Fruit fly (Drosophila melanogaster): ENCODE measurements around the gene CG44774.
A peak's percentile ranks its signal among the peaks of the same experiment; 100 is the strongest.

Gene CG44774

DNA sequence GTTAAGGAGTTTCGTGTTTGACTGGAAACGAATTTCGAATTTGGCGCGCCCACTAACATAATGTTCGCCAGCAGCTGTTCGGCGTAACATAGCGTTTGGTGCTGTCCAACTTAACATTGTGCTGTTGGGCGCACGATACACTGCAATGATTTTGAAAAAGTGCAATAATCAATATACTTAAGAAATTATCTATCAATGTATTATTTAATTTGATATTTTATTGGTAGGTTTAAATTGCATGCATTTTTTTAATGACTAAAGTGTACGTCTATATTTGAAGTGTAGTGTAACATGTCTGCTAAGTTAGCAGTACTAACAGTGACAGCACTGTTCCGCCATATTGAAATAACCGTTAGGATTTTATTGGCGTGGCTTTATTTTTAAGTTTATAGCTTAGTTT is 31.3 kb downstream of the CG44774 start, which contains the start of gene CG6927 (continued):
- TF ChIP-seq knrl (GFP tag; IDR thresholded peaks at IDR 0.05; ENCODE audit: partially characterized antibody) = no peak
- TF ChIP-seq grn (GFP tag; optimal IDR thresholded peaks at IDR 0.05) = no peak
- TF ChIP-seq CG3847 (GFP tag; IDR thresholded peaks at IDR 0.05) = peak; percentile 82
- TF ChIP-seq CG16815 (GFP tag; optimal IDR thresholded peaks at IDR 0.05) = peak; percentile 19
- peak; percentile 29 for TF ChIP-seq CG10147 (GFP tag; optimal IDR thresholded peaks at IDR 0.05)
- peak; percentile 15 for TF ChIP-seq pzg (GFP tag; optimal IDR thresholded peaks at IDR 0.05)
- peak; percentile 88 for TF ChIP-seq CG31224 (GFP tag; IDR thresholded peaks at IDR 0.05)
- TF ChIP-seq CG14860 (GFP tag; IDR thresholded peaks at IDR 0.05; ENCODE audit: partially characterized antibody) = no peak
- TF ChIP-seq ci (GFP tag; IDR thresholded peaks at IDR 0.05) = peak; percentile 90
- TF ChIP-seq Awh (GFP tag; IDR thresholded peaks at IDR 0.05) = peak; percentile 88
- TF ChIP-seq phol (tag; optimal IDR thresholded peaks at IDR 0.05) = peak; percentile 89
- no peak for TF ChIP-seq CG34224 (GFP tag; IDR thresholded peaks at IDR 0.05; ENCODE audit: partially characterized antibody)
- TF ChIP-seq Dfd (GFP tag; optimal IDR thresholded peaks at IDR 0.05) = no peak
- no peak for TF ChIP-seq Hr39 (optimal IDR thresholded peaks at IDR 0.05)
- TF ChIP-seq CG11093 (GFP tag; IDR thresholded peaks at IDR 0.05) = peak; percentile 90
- TF ChIP-seq row (GFP tag; IDR thresholded peaks at IDR 0.05) = peak; percentile 94
- TF ChIP-seq Ssrp (tag; optimal IDR thresholded peaks at IDR 0.05) = peak; percentile 94
- TF ChIP-seq Blimp-1 (GFP tag; optimal IDR thresholded peaks at IDR 0.05) = peak; percentile 52
- peak; percentile 83 for TF ChIP-seq sisA (GFP tag; IDR thresholded peaks at IDR 0.05)
- peak; percentile 92 for TF ChIP-seq stc (GFP tag; IDR thresholded peaks at IDR 0.05)
- no peak for TF ChIP-seq br (optimal IDR thresholded peaks at IDR 0.05)
- peak; percentile 85 for TF ChIP-seq peb (GFP tag; IDR thresholded peaks at IDR 0.05)
- peak; percentile 28 for TF ChIP-seq CG12104 (GFP tag; optimal IDR thresholded peaks at IDR 0.05)
- no peak for TF ChIP-seq CG12219 (GFP tag; optimal IDR thresholded peaks at IDR 0.05)
- TF ChIP-seq CG15073 (GFP tag; optimal IDR thresholded peaks at IDR 0.05) = no peak
- no peak for TF ChIP-seq odd (GFP tag; optimal IDR thresholded peaks at IDR 0.05)
- peak; percentile 69 for TF ChIP-seq dmrt11E (tag; optimal IDR thresholded peaks at IDR 0.05)
- TF ChIP-seq CG2678 (tag; optimal IDR thresholded peaks at IDR 0.05) = peak; percentile 79
- peak; percentile 55 for TF ChIP-seq fd3F (GFP tag; optimal IDR thresholded peaks at IDR 0.05)
- no peak for TF ChIP-seq CG33557 (GFP tag; optimal IDR thresholded peaks at IDR 0.05)
- TF ChIP-seq CG6854 (GFP tag; optimal IDR thresholded peaks at IDR 0.05) = no peak
- TF ChIP-seq vnd (GFP tag; IDR thresholded peaks at IDR 0.05; ENCODE audit: partially characterized antibody) = no peak
- TF ChIP-seq BEAF-32 (GFP tag; optimal IDR thresholded peaks at IDR 0.05) = peak; percentile 10
- peak; percentile 59 for TF ChIP-seq CG10979 (tag; optimal IDR thresholded peaks at IDR 0.05)
- peak; percentile 72 for TF ChIP-seq kay (GFP tag; optimal IDR thresholded peaks at IDR 0.05)
- no peak for TF ChIP-seq pros (GFP tag; optimal IDR thresholded peaks at IDR 0.05)
- TF ChIP-seq CG11456 (GFP tag; IDR thresholded peaks at IDR 0.05) = peak; percentile 86
- TF ChIP-seq CG34422 (GFP tag; IDR thresholded peaks at IDR 0.05) = peak; percentile 92
- peak; percentile 21 for TF ChIP-seq ATbp (GFP tag; optimal IDR thresholded peaks at IDR 0.05)
- no peak for TF ChIP-seq CG16813 (GFP tag; IDR thresholded peaks at IDR 0.05; ENCODE audit: partially characterized antibody)
- TF ChIP-seq pita (GFP tag; optimal IDR thresholded peaks at IDR 0.05) = no peak
- no peak for TF ChIP-seq Kr (GFP tag; optimal IDR thresholded peaks at IDR 0.05)
- TF ChIP-seq CG15011 (GFP tag; optimal IDR thresholded peaks at IDR 0.05) = peak; percentile 3
- no peak for TF ChIP-seq CG8089 (GFP tag; optimal IDR thresholded peaks at IDR 0.05)
- TF ChIP-seq Sox100B (GFP tag; optimal IDR thresholded peaks at IDR 0.05) = peak; percentile 51
- TF ChIP-seq otp (GFP tag; IDR thresholded peaks at IDR 0.05) = peak; percentile 87
- TF ChIP-seq HmgZ (tag; optimal IDR thresholded peaks at IDR 0.05) = peak; percentile 19
- TF ChIP-seq zfh2 (GFP tag; optimal IDR thresholded peaks at IDR 0.05) = no peak
- peak; percentile 71; the same call in 1 of the 2 replicates for TF ChIP-seq dati (GFP tag; IDR thresholded peaks at IDR 0.05)
- TF ChIP-seq HLH3B (GFP tag; IDR thresholded peaks at IDR 0.05) = peak; percentile 93
- TF ChIP-seq CG12942 (GFP tag; optimal IDR thresholded peaks at IDR 0.05) = peak; percentile 44
